Worm (Caenorhabditis elegans) whole organism, young adult: ENCODE results near the gene rbg-1.

Experiments
- F22D6.2 ChIP-seq: sonication (generic microtip); optimal IDR thresholded peaks from 2 replicates; lab custom pipeline; 2016; ENCODE audit warnings: mild to moderate bottlenecking, missing genetic modification characterization, missing compliant biosample characterization
- F57C9.4 ChIP-seq: sonication (generic microtip); optimal IDR thresholded peaks from 2 replicates; lab custom pipeline; 2017; ENCODE audit warnings: mild to moderate bottlenecking, missing genetic modification characterization, missing compliant biosample characterization
- ZK185.1 ChIP-seq: sonication (generic microtip); optimal IDR thresholded peaks from 2 replicates; lab custom pipeline; 2016; ENCODE audit warnings: mild to moderate bottlenecking, missing genetic modification characterization, missing compliant biosample characterization; ENCODE audit not compliant: poor library complexity, severe bottlenecking
- athp-1 ChIP-seq: sonication (generic microtip); optimal IDR thresholded peaks from 2 replicates; lab custom pipeline; 2017; ENCODE audit warnings: mild to moderate bottlenecking, missing genetic modification characterization, missing compliant biosample characterization
- cebp-1 ChIP-seq, 2 experiments: fragments of 200-800 bp in 1 of 2; sonication (Bioruptor generic) in 1 of 2; sonication (generic microtip) in 1 of 2; IDR thresholded peaks in 1 of 2; optimal IDR thresholded peaks in 1 of 2; 2 replicates each; pipeline versions ENCODE4 v1.3.6 to Lab custom; 2017 to 2022; ENCODE audit warnings: missing compliant biosample characterization in 2 of 2, missing genetic modification characterization in 2 of 2, mild to moderate bottlenecking in 1 of 2, missing genetic modification reagents in 1 of 2, moderate library complexity in 1 of 2
- ceh-27 ChIP-seq: fragments of 200-800 bp; sonication (Bioruptor generic); optimal IDR thresholded peaks from 2 replicates; lab custom pipeline; 2018; ENCODE audit warnings: mild to moderate bottlenecking, missing genetic modification characterization, moderate library complexity, missing compliant biosample characterization
- chd-7 ChIP-seq: sonication (generic microtip); optimal IDR thresholded peaks from 2 replicates; lab custom pipeline; 2016; ENCODE audit warnings: mild to moderate bottlenecking, missing genetic modification characterization, moderate library complexity, missing compliant biosample characterization
- lin-40 ChIP-seq: sonication (generic microtip); optimal IDR thresholded peaks from 2 replicates; lab custom pipeline; 2016; ENCODE audit warnings: missing genetic modification characterization, mild to moderate bottlenecking, missing compliant biosample characterization, missing genotype, missing genetic modification reagents
- madf-3 ChIP-seq: fragments of 200-800 bp; sonication (Bioruptor generic); IDR thresholded peaks from 2 replicates; pipeline ENCODE4 v1.3.6; 2022; ENCODE audit warnings: missing genetic modification reagents, missing genetic modification characterization, missing compliant biosample characterization
- nfyb-1 ChIP-seq: fragments of 200-800 bp; sonication (Bioruptor generic); IDR thresholded peaks from 2 replicates; pipeline ENCODE4 v1.3.6; 2022; ENCODE audit warnings: missing genetic modification reagents, missing genetic modification characterization, missing compliant biosample characterization
- repo-1 ChIP-seq: sonication (generic microtip); optimal IDR thresholded peaks from 2 replicates; lab custom pipeline; 2017; ENCODE audit warnings: mild to moderate bottlenecking, missing genetic modification characterization, missing compliant biosample characterization
- ztf-28 ChIP-seq: fragments of 200-800 bp; sonication (Bioruptor generic); IDR thresholded peaks from 2 replicates; pipeline ENCODE4 v1.3.6; 2022; ENCODE audit warnings: missing genetic modification reagents, missing genetic modification characterization, missing compliant biosample characterization

Gene rbg-1

ce11 chrX:15036287-15036686 is 53.0 kb downstream of the rbg-1 start:
- TF ChIP-seq repo-1 (peak; percentile 65), cebp-1 (GFP tag; IDR thresholded peaks at IDR 0.05; lab: Robert Waterston, UW) (no peak), cebp-1 (tag; optimal IDR thresholded peaks at IDR 0.05; lab: Kevin White, UChicago) (peak; percentile 21), F22D6.2 (tag; lab: Kevin White, UChicago) (peak; percentile 17), ceh-27 (GFP tag; lab: Kevin White, UChicago) (no peak), lin-40 (tag; lab: Kevin White, UChicago) (peak; percentile 51), F57C9.4 (tag; lab: Kevin White, UChicago) (no peak), ZK185.1 (tag; lab: Kevin White, UChicago) (peak; percentile 19), madf-3 (GFP tag; lab: Robert Waterston, UW) (peak; percentile 59; the same call in 1 of the 2 replicates), nfyb-1 (GFP tag; lab: Robert Waterston, UW) (peak; percentile 28; the same call in 1 of the 2 replicates), chd-7 (tag; lab: Kevin White, UChicago) (peak; percentile 41), ztf-28 (GFP tag; lab: Robert Waterston, UW) (no peak), athp-1 (tag; lab: Kevin White, UChicago) (peak; percentile 16)
